Worm (Caenorhabditis elegans): ENCODE data around the gene F37A4.4.
A peak's percentile ranks its signal among the peaks of the same experiment; 100 is the strongest.

ce11 chrIII:6709983-6710382, 3.4 kb upstream of the F37A4.4 start, which contains the start of gene isw-1:
- TF ChIP-seq jun-1 (tag; optimal IDR thresholded peaks at IDR 0.05) (no peak), unc-62 (GFP tag; optimal IDR thresholded peaks at IDR 0.05) (no peak), unc-39 (tag; optimal IDR thresholded peaks at IDR 0.05) (no peak), pqm-1 (tag; optimal IDR thresholded peaks at IDR 0.05) (no peak), nhr-67 (tag; optimal IDR thresholded peaks at IDR 0.05) (no peak), skn-1 (tag; optimal IDR thresholded peaks at IDR 0.05) (no peak), zag-1 (tag; optimal IDR thresholded peaks at IDR 0.05) (no peak), lin-39 (tag; optimal IDR thresholded peaks at IDR 0.05) (peak; percentile 16), nhr-12 (tag; optimal IDR thresholded peaks at IDR 0.05) (no peak), elt-1 (tag; optimal IDR thresholded peaks at IDR 0.05) (no peak), ceh-82 (tag; optimal IDR thresholded peaks at IDR 0.05) (no peak), ZK546.5 (tag; optimal IDR thresholded peaks at IDR 0.05) (no peak)

All from whole organism, L3 larva.